Worm (Caenorhabditis elegans): ENCODE measurements around the gene K02E7.4.
A peak's percentile ranks its signal among the peaks of the same experiment; 100 is the strongest.

K02E7.4 gene

DNA sequence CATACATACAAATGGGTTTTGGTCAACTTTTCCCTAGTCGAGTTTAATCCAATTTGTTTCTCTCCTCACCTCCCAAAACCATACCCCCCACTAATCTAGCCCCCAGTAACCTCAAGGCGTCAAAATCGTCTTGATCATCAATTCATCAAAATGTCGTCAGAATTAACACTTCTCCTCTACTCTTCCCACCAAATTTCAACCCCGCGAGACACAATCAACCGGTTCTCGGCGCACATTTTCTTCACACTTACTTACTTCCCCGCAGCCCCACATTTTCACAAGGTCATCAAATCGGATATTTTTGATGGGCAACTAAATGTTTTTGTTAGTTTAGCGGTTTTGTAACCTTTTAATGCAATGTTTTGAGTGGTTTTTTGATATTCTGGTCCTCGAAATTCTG is 18.5 kb downstream of the K02E7.4 start:
- TF ChIP-seq unc-62 (GFP tag; optimal IDR thresholded peaks at IDR 0.05), result no peak
- no peak for TF ChIP-seq lin-13 (GFP tag; optimal IDR thresholded peaks at IDR 0.05)
- TF ChIP-seq nhr-25 (tag; optimal IDR thresholded peaks at IDR 0.05), result peak; percentile 59
- no peak for TF ChIP-seq egl-27 (tag; optimal IDR thresholded peaks at IDR 0.05)
- no peak for TF ChIP-seq nhr-12 (tag; optimal IDR thresholded peaks at IDR 0.05)
- no peak for TF ChIP-seq gmeb-1 (tag; optimal IDR thresholded peaks at IDR 0.05)
- no peak for TF ChIP-seq nhr-21 (tag; optimal IDR thresholded peaks at IDR 0.05)
- TF ChIP-seq zag-1 (tag; optimal IDR thresholded peaks at IDR 0.05), result no peak
- TF ChIP-seq crh-2 (tag; optimal IDR thresholded peaks at IDR 0.05), result no peak
- no peak for TF ChIP-seq C34F6.9 (tag; optimal IDR thresholded peaks at IDR 0.05)
- TF ChIP-seq sma-3 (GFP tag; optimal IDR thresholded peaks at IDR 0.05), result no peak
- peak; percentile 33 for TF ChIP-seq snpc-4 (tag; optimal IDR thresholded peaks at IDR 0.05)
- TF ChIP-seq nhr-10 (tag; optimal IDR thresholded peaks at IDR 0.05), result no peak
- TF ChIP-seq F13H6.1 (tag; optimal IDR thresholded peaks at IDR 0.05), result no peak
- no peak for TF ChIP-seq unc-39 (tag; optimal IDR thresholded peaks at IDR 0.05)
- TF ChIP-seq nhr-129 (tag; optimal IDR thresholded peaks at IDR 0.05), result peak; percentile 10
- peak; percentile 0 for TF ChIP-seq blmp-1 (tag; optimal IDR thresholded peaks at IDR 0.05; ENCODE audit: insufficient read depth)
- no peak for TF ChIP-seq nhr-77 (tag; optimal IDR thresholded peaks at IDR 0.05)
- TF ChIP-seq nhr-23 (tag; optimal IDR thresholded peaks at IDR 0.05), result no peak

- TF ChIP-seq egl-27 (tag; optimal IDR thresholded peaks at IDR 0.05), result no peak
- TF ChIP-seq ZK546.5 (tag; optimal IDR thresholded peaks at IDR 0.05), result no peak
- TF ChIP-seq Y55F3AM.14 (GFP tag; optimal IDR thresholded peaks at IDR 0.05), result no peak
- no peak for TF ChIP-seq gmeb-1 (tag; optimal IDR thresholded peaks at IDR 0.05)
- no peak for TF ChIP-seq ztf-11 (tag; optimal IDR thresholded peaks at IDR 0.05)
- no peak for TF ChIP-seq lsy-2 (tag; optimal IDR thresholded peaks at IDR 0.05)
- no peak for TF ChIP-seq alr-1 (tag; optimal IDR thresholded peaks at IDR 0.05)
- no peak for TF ChIP-seq mab-5 (tag; optimal IDR thresholded peaks at IDR 0.05)
- no peak for TF ChIP-seq unc-39 (tag; optimal IDR thresholded peaks at IDR 0.05)
- no peak for TF ChIP-seq unc-62 (GFP tag; optimal IDR thresholded peaks at IDR 0.05)
- TF ChIP-seq ceh-16 (tag; optimal IDR thresholded peaks at IDR 0.05), result no peak
- no peak for TF ChIP-seq unc-55 (GFP tag; optimal IDR thresholded peaks at IDR 0.05)
These were observed 19.5 kb downstream of the K02E7.4 start, which contains the start of gene snf-3 for ce11 chrII:1091706-1092105. Gene snf-3, plus strand, starts transcription at chrII:1092006.

- TF ChIP-seq elt-1 (tag; optimal IDR thresholded peaks at IDR 0.05), result no peak
- no peak for TF ChIP-seq crh-2 (tag; optimal IDR thresholded peaks at IDR 0.05)
- no peak for TF ChIP-seq F13H6.1 (tag; optimal IDR thresholded peaks at IDR 0.05)
- TF ChIP-seq nhr-11 (tag; optimal IDR thresholded peaks at IDR 0.05), result no peak
These were observed 28.5 kb downstream of the K02E7.4 start, which contains the start of gene pho-14 for ce11 chrII:1100719-1101118. Gene pho-14, minus strand, starts transcription at chrII:1100819.

DNA sequence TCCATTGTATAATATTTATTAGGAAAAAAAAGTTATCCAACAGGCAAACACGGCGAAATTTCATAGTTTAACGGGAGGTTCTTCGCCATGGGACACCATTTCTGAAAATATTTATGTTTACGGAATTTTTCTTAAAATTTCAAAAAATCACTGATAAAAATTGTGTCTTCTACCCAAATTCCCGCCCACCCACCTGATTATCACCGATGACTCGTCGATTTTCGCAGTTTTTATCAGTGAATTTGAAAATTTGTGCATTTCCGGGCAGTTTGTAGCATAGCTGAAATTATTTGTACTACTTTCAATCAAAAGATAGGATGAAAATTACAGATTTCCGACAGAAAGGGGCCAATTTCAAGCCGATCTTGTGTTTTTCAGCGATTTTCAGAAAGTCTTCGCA is 29.2 kb downstream of the K02E7.4 start:
- TF ChIP-seq fos-1 (tag; optimal IDR thresholded peaks at IDR 0.05) (peak; percentile 75), unc-39 (tag; optimal IDR thresholded peaks at IDR 0.05) (no peak), blmp-1 (tag; optimal IDR thresholded peaks at IDR 0.05; ENCODE audit: insufficient read depth) (no peak), Y55F3AM.14 (GFP tag; optimal IDR thresholded peaks at IDR 0.05) (no peak), lin-13 (GFP tag; optimal IDR thresholded peaks at IDR 0.05) (no peak), ceh-82 (tag; optimal IDR thresholded peaks at IDR 0.05) (no peak), sma-3 (GFP tag; optimal IDR thresholded peaks at IDR 0.05) (no peak)

DNA sequence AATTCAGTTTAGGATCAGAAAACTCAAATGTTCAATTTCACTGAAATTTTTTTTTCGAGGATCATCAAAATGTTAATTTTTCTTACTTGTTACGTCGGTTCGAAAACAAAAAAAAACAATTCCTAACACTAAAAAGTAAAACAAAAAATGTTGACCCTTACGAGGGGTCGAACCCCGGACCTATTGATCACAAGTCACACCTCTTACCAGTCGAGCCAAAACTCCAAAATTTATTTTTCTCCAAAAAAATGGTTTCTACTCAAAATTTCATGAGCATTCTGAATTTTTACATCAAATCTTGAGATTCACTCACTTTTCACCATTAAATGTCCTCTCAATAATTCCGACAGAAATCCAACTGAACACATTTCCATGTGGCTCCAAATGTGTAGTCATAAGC is 30.0 kb downstream of the K02E7.4 start:
- TF ChIP-seq alr-1 (tag; optimal IDR thresholded peaks at IDR 0.05) (no peak), crh-2 (tag; optimal IDR thresholded peaks at IDR 0.05) (no peak), sem-4 (tag; optimal IDR thresholded peaks at IDR 0.05) (no peak)

DNA sequence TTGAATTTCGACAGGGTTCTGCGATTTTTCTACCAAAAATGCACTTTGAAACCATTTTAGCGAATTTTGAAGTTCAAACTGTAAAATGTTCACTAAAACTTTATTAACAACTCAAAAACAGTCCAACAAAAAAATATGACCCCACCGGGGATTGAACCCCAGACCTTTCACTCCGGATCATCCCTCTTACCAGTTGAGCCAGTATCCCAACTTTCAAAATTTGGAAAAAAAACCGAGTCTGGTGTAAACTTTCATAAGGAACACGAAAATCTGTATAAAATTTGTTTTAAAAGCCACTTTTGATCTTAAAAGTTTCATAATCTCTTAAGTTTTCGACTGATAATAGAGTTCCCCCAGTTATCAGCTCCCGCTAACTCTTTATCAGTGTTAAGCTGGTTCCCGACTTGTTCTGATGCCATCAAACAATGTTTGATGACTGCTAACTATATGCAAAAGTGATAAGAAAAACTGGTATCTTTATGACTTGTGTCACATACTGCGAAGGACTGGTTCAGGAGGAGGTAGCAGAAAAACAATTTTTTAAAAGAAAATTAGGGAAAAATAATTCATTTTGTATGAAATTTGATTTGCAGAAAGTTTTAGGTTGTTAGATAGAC is 31.4 kb downstream of the K02E7.4 start:
- TF ChIP-seq fos-1 (tag; optimal IDR thresholded peaks at IDR 0.05) (peak; percentile 100), nhr-11 (tag; optimal IDR thresholded peaks at IDR 0.05) (no peak), elt-1 (tag; optimal IDR thresholded peaks at IDR 0.05) (no peak), zag-1 (tag; optimal IDR thresholded peaks at IDR 0.05) (no peak), ceh-82 (tag; optimal IDR thresholded peaks at IDR 0.05) (no peak), nhr-6 (tag; optimal IDR thresholded peaks at IDR 0.05) (no peak), dmd-4 (tag; optimal IDR thresholded peaks at IDR 0.05) (no peak), mab-5 (tag; optimal IDR thresholded peaks at IDR 0.05) (no peak), gmeb-1 (tag; optimal IDR thresholded peaks at IDR 0.05) (peak; percentile 62), nhr-10 (tag; optimal IDR thresholded peaks at IDR 0.05) (no peak), lin-11 (tag; optimal IDR thresholded peaks at IDR 0.05) (no peak), snpc-4 (tag; optimal IDR thresholded peaks at IDR 0.05) (no peak), lsy-2 (tag; optimal IDR thresholded peaks at IDR 0.05) (no peak), skn-1 (tag; optimal IDR thresholded peaks at IDR 0.05) (no peak), elt-3 (tag; optimal IDR thresholded peaks at IDR 0.05) (no peak), C34F6.9 (tag; optimal IDR thresholded peaks at IDR 0.05) (no peak), alr-1 (tag; optimal IDR thresholded peaks at IDR 0.05) (no peak), Y55F3AM.14 (GFP tag; optimal IDR thresholded peaks at IDR 0.05) (no peak), R02D3.7 (tag; optimal IDR thresholded peaks at IDR 0.05) (no peak), sma-9 (GFP tag; optimal IDR thresholded peaks at IDR 0.05) (peak; percentile 88), sma-9 (tag; optimal IDR thresholded peaks at IDR 0.05) (no peak), lin-13 (GFP tag; optimal IDR thresholded peaks at IDR 0.05) (no peak), unc-39 (tag; optimal IDR thresholded peaks at IDR 0.05) (no peak), ztf-4 (tag; optimal IDR thresholded peaks at IDR 0.05) (no peak)

Data from whole organism, L2 larva.